Worm (Caenorhabditis elegans) whole organism, L1 larva: Measurements from ENCODE around the gene cnp-2.

Experiments
- aly-2 ChIP-seq: fragments of 150-350 bp; optimal IDR thresholded peaks from 2 replicates; lab custom pipeline; 2014; ENCODE audit warnings: missing biosample characterization, missing genetic modification characterization
- mep-1 ChIP-seq: fragments of 150-350 bp; optimal IDR thresholded peaks from 2 replicates; lab custom pipeline; 2014; ENCODE audit warnings: missing biosample characterization, missing genetic modification characterization
- nhr-76 ChIP-seq: sonication (generic microtip); optimal IDR thresholded peaks from 2 replicates; lab custom pipeline; 2017; ENCODE audit warnings: missing biosample characterization, missing genetic modification characterization
- nhr-77 ChIP-seq: fragments of 150-350 bp; optimal IDR thresholded peaks from 2 replicates; lab custom pipeline; 2014; ENCODE audit warnings: missing biosample characterization, missing genetic modification characterization
- nhr-85 ChIP-seq: sonication (generic microtip); peaks from one replicate; lab custom pipeline; 2016; ENCODE audit warnings: missing genetic modification characterization, inconsistent platforms, missing compliant biosample characterization
- pag-3 ChIP-seq: sonication (generic microtip); optimal IDR thresholded peaks from 2 replicates; lab custom pipeline; 2017; ENCODE audit warnings: missing genetic modification characterization, mild to moderate bottlenecking, missing compliant biosample characterization, antibody characterized with exemption, borderline replicate concordance; ENCODE audit not compliant: insufficient read depth

DNA sequence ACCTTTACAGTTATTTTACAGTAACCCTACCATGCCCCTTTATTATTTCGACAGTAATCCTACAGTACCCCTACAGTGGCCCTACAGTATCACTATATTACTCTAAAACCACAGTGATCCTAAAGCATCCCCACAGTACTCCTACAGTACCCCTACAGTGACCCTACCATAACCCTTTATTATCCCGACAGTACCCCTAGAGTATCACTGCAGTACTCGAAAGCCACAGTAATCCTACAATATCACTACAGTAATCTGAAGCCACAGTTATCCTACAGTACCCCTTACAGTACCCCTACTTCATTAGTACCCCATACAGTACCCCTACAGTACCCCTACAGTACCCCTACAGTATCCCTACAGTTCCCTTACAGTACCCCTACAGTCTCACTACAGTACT is 3.9 kb downstream of the cnp-2 start:
- TF ChIP-seq nhr-76 (tag; lab: Kevin White, UChicago) (no peak), nhr-77 (tag; lab: Kevin White, UChicago) (no peak), nhr-85 (no peak), pag-3 (tag; lab: Kevin White, UChicago) (no peak), aly-2 (tag; lab: Kevin White, UChicago) (no peak), mep-1 (tag; lab: Kevin White, UChicago) (no peak)
